Worm (Caenorhabditis elegans) whole organism, midembryonic: Measurements from ENCODE around the gene C31H1.1.

Experiments used
- T22C8.4 ChIP-seq: fragments of 200-800 bp; sonication (Bioruptor generic); IDR thresholded peaks from 2 replicates; pipeline ENCODE4 v1.3.6; 2022; ENCODE audit warnings: missing genetic modification characterization, missing compliant biosample characterization
- cog-1 ChIP-seq: sonication (generic microtip); optimal IDR thresholded peaks from 2 replicates; lab custom pipeline; 2016; ENCODE audit warnings: missing genetic modification characterization, missing compliant biosample characterization
- flt-1 ChIP-seq: fragments of 200-800 bp; sonication (Bioruptor generic); IDR thresholded peaks from 2 replicates; pipeline ENCODE4 v1.3.6; 2022; ENCODE audit warnings: missing genetic modification characterization, missing compliant biosample characterization
- klf-2 ChIP-seq: fragments of 200-800 bp; sonication (Bioruptor generic); conservative IDR thresholded peaks from 2 replicates; pipeline ENCODE4 v1.3.6; 2022; ENCODE audit warnings: missing genetic modification reagents, missing genetic modification characterization, missing compliant biosample characterization
- med-1 ChIP-seq: sonication (generic microtip); optimal IDR thresholded peaks from 2 replicates; lab custom pipeline; 2017; ENCODE audit warnings: missing genetic modification characterization, mild to moderate bottlenecking, missing compliant biosample characterization, antibody characterized with exemption, missing genetic modification reagents; ENCODE audit not compliant: insufficient read depth
- ref-1 ChIP-seq: fragments of 200-800 bp; sonication (Bioruptor generic); conservative IDR thresholded peaks from 2 replicates; pipeline ENCODE4 v1.3.6; 2022; ENCODE audit warnings: missing genetic modification reagents, missing genetic modification characterization, missing compliant biosample characterization
- tab-1 ChIP-seq: fragments of 200-800 bp; sonication (Bioruptor generic); IDR thresholded peaks from 2 replicates; pipeline ENCODE4 v1.3.6; 2022; ENCODE audit warnings: missing genetic modification characterization, missing compliant biosample characterization
- ztf-23 ChIP-seq: fragments of 200-800 bp; sonication (Bioruptor generic); IDR thresholded peaks from 2 replicates; pipeline ENCODE4 v1.3.6; 2022; ENCODE audit warnings: missing genetic modification reagents, missing genetic modification characterization, missing compliant biosample characterization
- ztf-29 ChIP-seq: fragments of 200-800 bp; sonication (Bioruptor generic); IDR thresholded peaks from 2 replicates; pipeline ENCODE4 v1.3.6; 2022; ENCODE audit warnings: missing genetic modification reagents, missing genetic modification characterization, missing compliant biosample characterization

C31H1.1 gene

DNA sequence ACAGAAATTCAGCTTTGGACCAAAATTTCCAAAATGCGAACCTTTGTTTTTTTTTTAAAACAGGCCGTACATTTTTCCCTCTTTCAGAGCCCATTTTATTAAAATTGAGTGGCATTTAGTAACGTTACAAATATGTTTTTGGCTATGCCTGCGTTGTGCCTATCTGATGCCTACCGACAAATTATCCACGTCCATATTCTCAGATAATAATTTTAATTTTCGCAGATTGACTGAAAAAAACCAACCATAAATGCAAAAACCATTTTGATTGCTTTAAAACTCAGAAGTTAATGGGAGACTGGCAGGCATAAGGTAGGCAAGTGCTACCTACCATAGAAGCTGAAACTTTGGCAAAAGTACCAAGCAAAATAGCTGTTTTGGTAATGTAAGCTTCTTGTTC lies 36.6 kb upstream of the C31H1.1 start:
- TF ChIP-seq klf-2 (GFP tag; lab: Robert Waterston, UW) (no peak), ztf-23 (GFP tag; lab: Robert Waterston, UW) (no peak), med-1 (GFP tag; lab: Kevin White, UChicago) (no peak), tab-1 (GFP tag; lab: Robert Waterston, UW) (no peak), cog-1 (tag; lab: Kevin White, UChicago) (no peak), T22C8.4 (GFP tag; lab: Robert Waterston, UW) (no peak), flt-1 (GFP tag; lab: Robert Waterston, UW) (no peak), ref-1 (no peak), ztf-29 (GFP tag; lab: Robert Waterston, UW) (no peak)

DNA sequence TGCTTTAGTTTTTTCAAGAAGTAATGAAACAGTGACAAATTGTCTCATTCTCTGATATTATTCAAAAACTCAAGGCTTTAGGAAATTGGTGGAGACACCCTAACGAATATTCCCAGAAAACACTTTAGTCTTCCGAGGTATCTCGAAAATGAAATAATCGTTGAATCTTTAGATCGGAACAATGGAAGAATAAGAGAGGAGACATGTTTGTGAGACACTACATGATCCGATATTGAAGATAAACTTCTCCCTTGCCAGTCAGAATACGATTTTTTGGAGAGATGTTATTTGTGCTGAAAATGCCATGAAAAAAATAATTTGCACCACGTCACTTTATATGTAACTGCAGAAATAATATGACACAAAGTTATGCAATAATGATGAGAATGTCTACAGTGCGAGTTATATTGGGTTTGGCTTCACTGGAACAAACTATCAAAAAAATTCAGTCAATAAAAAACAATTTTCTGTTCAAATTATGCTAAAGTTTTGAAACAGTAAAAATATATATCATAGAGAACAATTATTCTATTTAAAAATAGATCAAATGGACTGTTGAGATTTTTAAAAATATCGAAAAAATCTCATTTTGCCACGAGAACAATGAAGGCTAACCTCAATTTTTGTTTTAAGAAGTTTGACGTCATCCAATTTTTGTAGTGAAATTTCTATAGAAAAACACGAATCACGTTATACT lies 35.9 kb upstream of the C31H1.1 start:
- TF ChIP-seq cog-1 (tag; lab: Kevin White, UChicago) (no peak), klf-2 (GFP tag; lab: Robert Waterston, UW) (no peak), tab-1 (GFP tag; lab: Robert Waterston, UW) (no peak), T22C8.4 (GFP tag; lab: Robert Waterston, UW) (no peak), ztf-23 (GFP tag; lab: Robert Waterston, UW) (no peak), ztf-29 (GFP tag; lab: Robert Waterston, UW) (no peak), flt-1 (GFP tag; lab: Robert Waterston, UW) (no peak), med-1 (GFP tag; lab: Kevin White, UChicago) (no peak), ref-1 (no peak)

DNA sequence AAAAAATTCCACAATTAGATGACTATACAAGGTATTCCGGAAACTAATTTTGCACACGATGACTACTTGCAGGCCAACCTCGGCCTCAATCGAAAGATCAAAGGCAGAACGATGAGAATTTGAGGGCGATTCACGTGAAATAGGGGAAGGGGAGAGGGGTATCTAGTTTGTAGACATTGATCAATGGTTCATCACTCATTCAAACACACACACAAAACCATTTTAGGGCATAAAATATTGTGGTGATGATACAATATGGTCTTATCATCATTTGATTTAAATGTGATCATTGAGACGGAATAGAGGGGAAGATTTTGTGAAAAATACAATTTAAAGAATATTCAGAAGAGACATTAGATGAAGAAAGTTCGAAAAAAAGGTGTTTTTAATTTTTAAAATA lies 34.5 kb upstream of the C31H1.1 start:
- no peak for TF ChIP-seq ztf-29 (GFP tag; lab: Robert Waterston, UW)
- TF ChIP-seq cog-1 (tag; lab: Kevin White, UChicago), result no peak
- TF ChIP-seq ztf-23 (GFP tag; lab: Robert Waterston, UW), result no peak
- no peak for TF ChIP-seq T22C8.4 (GFP tag; lab: Robert Waterston, UW)
- TF ChIP-seq flt-1 (GFP tag; lab: Robert Waterston, UW), result no peak
- TF ChIP-seq klf-2 (GFP tag; lab: Robert Waterston, UW), result no peak
- no peak for TF ChIP-seq tab-1 (GFP tag; lab: Robert Waterston, UW)

DNA sequence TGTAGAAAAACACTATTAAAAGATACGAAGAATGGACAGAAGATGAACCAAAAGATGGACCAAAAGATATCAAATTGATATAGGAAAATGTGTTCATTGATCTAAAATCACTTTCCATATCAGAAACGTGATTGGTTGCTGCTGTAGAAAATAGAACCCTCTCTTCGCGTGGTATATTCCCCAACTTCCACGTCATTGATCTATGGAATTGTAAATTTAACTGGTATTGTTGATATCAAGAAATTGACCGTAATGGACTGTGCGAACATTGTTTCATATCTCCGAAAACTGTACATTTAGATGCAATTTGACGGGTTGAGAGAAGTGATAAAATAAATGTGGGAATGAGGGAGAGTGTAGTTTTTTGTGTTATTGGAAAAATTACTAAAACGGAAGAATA lies 32.9 kb upstream of the C31H1.1 start:
- TF ChIP-seq T22C8.4 (GFP tag; lab: Robert Waterston, UW) (no peak), cog-1 (tag; lab: Kevin White, UChicago) (no peak), med-1 (GFP tag; lab: Kevin White, UChicago) (no peak), ztf-23 (GFP tag; lab: Robert Waterston, UW) (no peak), klf-2 (GFP tag; lab: Robert Waterston, UW) (no peak), tab-1 (GFP tag; lab: Robert Waterston, UW) (no peak)

DNA sequence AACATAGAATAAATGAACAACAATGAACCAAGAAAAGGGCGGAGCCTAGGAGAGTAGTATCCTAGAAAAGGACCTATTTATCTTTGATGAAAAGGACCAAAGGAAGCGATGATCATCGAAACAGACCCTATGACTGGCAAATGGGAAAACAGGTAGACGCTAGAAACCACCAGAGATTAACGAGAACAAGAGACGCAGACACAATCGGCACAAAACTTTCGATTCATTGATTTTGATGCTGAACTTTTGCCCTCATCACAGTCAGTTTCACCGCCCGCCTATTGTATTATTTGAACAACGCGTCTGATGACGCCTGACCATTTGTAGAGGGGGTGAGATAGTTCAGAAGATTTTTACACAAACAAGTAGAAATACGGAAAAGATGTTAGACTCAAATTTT lies 31.6 kb upstream of the C31H1.1 start:
- TF ChIP-seq tab-1 (GFP tag; lab: Robert Waterston, UW), result no peak
- TF ChIP-seq cog-1 (tag; lab: Kevin White, UChicago), result no peak
- TF ChIP-seq ztf-29 (GFP tag; lab: Robert Waterston, UW), result no peak
- no peak for TF ChIP-seq ref-1
- no peak for TF ChIP-seq T22C8.4 (GFP tag; lab: Robert Waterston, UW)
- TF ChIP-seq ztf-23 (GFP tag; lab: Robert Waterston, UW), result no peak
- TF ChIP-seq klf-2 (GFP tag; lab: Robert Waterston, UW), result no peak
- TF ChIP-seq flt-1 (GFP tag; lab: Robert Waterston, UW), result no peak
- no peak for TF ChIP-seq med-1 (GFP tag; lab: Kevin White, UChicago)

DNA sequence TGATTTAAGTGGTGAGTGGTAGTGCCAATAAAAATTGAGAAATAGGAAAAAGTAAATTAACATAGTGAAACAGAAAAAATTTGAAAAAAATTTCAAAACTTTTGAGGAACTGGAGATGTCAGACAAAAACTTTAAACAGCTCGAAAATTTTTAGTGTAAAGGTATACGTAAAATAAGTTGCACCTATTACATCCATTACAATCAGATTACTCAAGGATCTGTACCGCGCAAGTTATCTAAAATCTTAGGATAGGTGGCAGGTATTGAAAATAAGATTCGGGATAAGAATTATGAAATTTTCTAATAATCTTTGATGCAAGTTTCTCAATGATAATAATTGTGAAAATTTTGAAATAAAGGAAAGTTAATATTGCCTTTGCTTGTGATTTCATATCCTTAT lies 30.4 kb upstream of the C31H1.1 start:
- TF ChIP-seq klf-2 (GFP tag; lab: Robert Waterston, UW) (no peak), med-1 (GFP tag; lab: Kevin White, UChicago) (no peak), ztf-29 (GFP tag; lab: Robert Waterston, UW) (no peak), ztf-23 (GFP tag; lab: Robert Waterston, UW) (no peak)

DNA sequence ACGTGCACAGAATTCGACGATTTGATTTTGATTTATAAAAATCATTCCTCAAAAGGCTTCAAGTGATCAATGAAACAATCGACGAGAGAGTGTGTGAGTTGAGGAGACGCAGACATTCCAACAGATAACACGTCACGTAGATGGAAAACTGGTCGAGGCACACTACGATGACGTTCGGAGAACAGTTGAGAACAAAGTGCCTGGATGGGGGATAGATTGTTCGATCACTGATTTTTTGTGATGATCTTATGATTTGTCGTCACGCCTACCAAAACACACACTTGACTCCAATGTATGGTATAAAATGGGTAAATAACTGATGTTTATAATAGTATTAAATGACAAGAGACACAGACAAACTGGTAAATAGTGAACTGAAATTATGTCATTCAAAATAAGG lies 18.9 kb upstream of the C31H1.1 start:
- no peak for TF ChIP-seq tab-1 (GFP tag; lab: Robert Waterston, UW)
- no peak for TF ChIP-seq cog-1 (tag; lab: Kevin White, UChicago)
- TF ChIP-seq klf-2 (GFP tag; lab: Robert Waterston, UW), result no peak
- no peak for TF ChIP-seq ztf-29 (GFP tag; lab: Robert Waterston, UW)
- TF ChIP-seq ref-1, result no peak
- TF ChIP-seq ztf-23 (GFP tag; lab: Robert Waterston, UW), result no peak
- no peak for TF ChIP-seq flt-1 (GFP tag; lab: Robert Waterston, UW)
- TF ChIP-seq med-1 (GFP tag; lab: Kevin White, UChicago), result no peak
- TF ChIP-seq T22C8.4 (GFP tag; lab: Robert Waterston, UW), result no peak

DNA sequence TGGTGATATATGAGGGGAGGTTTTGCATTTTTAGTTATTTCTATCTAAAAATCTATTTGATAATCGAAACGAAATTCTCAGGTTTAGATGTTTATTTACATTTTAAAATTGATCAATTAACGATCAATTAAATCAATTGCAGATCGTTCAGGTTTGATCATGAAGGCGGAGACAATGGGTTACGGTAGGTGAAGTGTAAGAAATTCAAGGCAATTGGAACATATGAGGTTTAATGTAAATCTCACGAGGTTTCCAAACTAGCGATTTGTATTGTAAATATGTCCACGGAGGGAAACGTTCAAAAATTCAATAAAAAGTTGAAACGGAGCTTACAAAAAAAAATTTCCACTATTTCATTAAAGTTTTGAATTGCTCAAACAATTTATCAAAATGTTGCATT lies 17.7 kb upstream of the C31H1.1 start:
- TF ChIP-seq ztf-23 (GFP tag; lab: Robert Waterston, UW) (no peak), klf-2 (GFP tag; lab: Robert Waterston, UW) (no peak)

DNA sequence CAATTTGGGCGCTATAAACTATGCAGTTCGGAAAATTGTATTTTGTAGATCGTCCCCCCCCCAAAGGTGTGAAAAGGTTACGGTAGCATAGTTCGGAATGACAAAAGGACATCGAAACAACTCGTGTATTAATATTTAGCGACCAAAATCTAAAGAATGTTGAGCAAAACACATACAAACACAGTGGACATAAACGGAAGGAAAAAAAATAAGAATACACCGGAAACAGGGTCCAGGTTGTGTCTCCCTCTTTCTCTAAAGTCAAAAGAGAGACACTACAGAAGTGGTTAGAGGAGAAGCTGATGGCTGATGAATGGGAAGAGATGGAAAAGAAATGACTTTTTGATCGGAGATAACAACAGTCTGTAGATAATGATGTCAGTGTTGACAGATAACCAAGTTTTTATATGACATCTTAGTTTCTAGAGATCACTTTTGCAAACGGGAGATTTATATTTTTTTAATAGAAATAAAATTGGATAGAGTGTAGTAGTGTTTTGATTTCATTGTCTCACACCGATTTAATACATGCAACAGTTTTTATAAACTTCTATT lies 16.9 kb upstream of the C31H1.1 start:
- no peak for TF ChIP-seq T22C8.4 (GFP tag; lab: Robert Waterston, UW)
- no peak for TF ChIP-seq ref-1
- no peak for TF ChIP-seq klf-2 (GFP tag; lab: Robert Waterston, UW)
- no peak for TF ChIP-seq cog-1 (tag; lab: Kevin White, UChicago)
- TF ChIP-seq ztf-23 (GFP tag; lab: Robert Waterston, UW), result no peak
- no peak for TF ChIP-seq med-1 (GFP tag; lab: Kevin White, UChicago)
- TF ChIP-seq flt-1 (GFP tag; lab: Robert Waterston, UW), result no peak
- no peak for TF ChIP-seq ztf-29 (GFP tag; lab: Robert Waterston, UW)
- no peak for TF ChIP-seq tab-1 (GFP tag; lab: Robert Waterston, UW)
